Fruit fly (Drosophila melanogaster) whole organism, embryonic: ENCODE data around the gene Wnt6.

Source experiments
- C15 ChIP-seq: fragments of 200-800 bp; sonication (Bioruptor generic); IDR thresholded peaks from 3 replicates; pipeline ENCODE4 v1.3.6; 2022; ENCODE audit warnings: missing biosample characterization, missing genetic modification characterization
- CG12299 ChIP-seq: fragments of 200-800 bp; sonication (Bioruptor generic); optimal IDR thresholded peaks from 2 replicates; lab custom pipeline; 2018; ENCODE audit warnings: missing biosample characterization, mild to moderate bottlenecking, missing genetic modification characterization
- CG1233 ChIP-seq: fragments of 200-800 bp; sonication (Bioruptor generic); optimal IDR thresholded peaks from 4 replicates; lab custom pipeline; 2018; ENCODE audit warnings: missing biosample characterization, mild to moderate bottlenecking, missing genetic modification characterization
- CG12744 ChIP-seq: fragments of 200-800 bp; sonication (Bioruptor generic); optimal IDR thresholded peaks from 2 replicates; lab custom pipeline; 2016; ENCODE audit warnings: missing biosample characterization, missing genetic modification characterization
- CG18262 ChIP-seq: fragments of 200-800 bp; optimal IDR thresholded peaks from 3 replicates; lab custom pipeline; 2019; ENCODE audit warnings: missing biosample characterization, mild to moderate bottlenecking, missing genetic modification characterization, moderate library complexity
- CG18599 ChIP-seq: fragments of 200-800 bp; sonication (Bioruptor generic); optimal IDR thresholded peaks from 3 replicates; lab custom pipeline; 2017; ENCODE audit warnings: missing biosample characterization, missing genetic modification characterization, mild to moderate bottlenecking, moderate library complexity, missing genetic modification reagents
- CG18764 ChIP-seq: fragments of 200-800 bp; sonication (Bioruptor generic); optimal IDR thresholded peaks from 3 replicates; lab custom pipeline; 2016; ENCODE audit warnings: missing biosample characterization, missing genetic modification characterization
- CG30020 ChIP-seq: fragments of 200-800 bp; optimal IDR thresholded peaks from 2 replicates; lab custom pipeline; 2019; ENCODE audit warnings: missing biosample characterization, mild to moderate bottlenecking, missing genetic modification characterization, moderate library complexity
- CG34376 ChIP-seq: fragments of 200-800 bp; sonication (Bioruptor generic); optimal IDR thresholded peaks from 2 replicates; lab custom pipeline; 2018; ENCODE audit warnings: missing biosample characterization, mild to moderate bottlenecking, missing genetic modification characterization
- CG6854 ChIP-seq: fragments of 200-800 bp; sonication (Bioruptor generic); optimal IDR thresholded peaks from 3 replicates; lab custom pipeline; 2017; ENCODE audit warnings: missing biosample characterization, mild to moderate bottlenecking, missing genetic modification characterization
- CG7987 ChIP-seq: fragments of 200-800 bp; sonication (Bioruptor generic); optimal IDR thresholded peaks from 2 replicates; lab custom pipeline; 2018; ENCODE audit warnings: missing biosample characterization, mild to moderate bottlenecking, missing genetic modification characterization, moderate library complexity
- Dref ChIP-seq: fragments of 200-800 bp; sonication (Bioruptor generic); IDR thresholded peaks from 2 replicates; pipeline ENCODE4 v1.3.6; 2022; ENCODE audit warnings: missing biosample characterization, missing genetic modification characterization
- ERR ChIP-seq: fragments of 200-800 bp; sonication (Bioruptor generic); optimal IDR thresholded peaks from 2 replicates; lab custom pipeline; 2016; ENCODE audit warnings: missing biosample characterization, missing genetic modification characterization
- HLH3B ChIP-seq: fragments of 200-800 bp; sonication (Bioruptor generic); IDR thresholded peaks from 2 replicates; pipeline ENCODE4 v1.3.6; 2022; ENCODE audit warnings: missing biosample characterization, missing genetic modification characterization
- Hr3 ChIP-seq: fragments of 200-800 bp; sonication (Bioruptor generic); optimal IDR thresholded peaks from 3 replicates; lab custom pipeline; 2016; ENCODE audit warnings: missing biosample characterization, missing genetic modification characterization
- MESR4 ChIP-seq: fragments of 200-800 bp; sonication (Bioruptor generic); optimal IDR thresholded peaks from 2 replicates; lab custom pipeline; 2018; ENCODE audit warnings: missing biosample characterization, mild to moderate bottlenecking, missing genetic modification characterization, moderate library complexity
- Neu2 ChIP-seq: fragments of 200-800 bp; sonication (Bioruptor generic); optimal IDR thresholded peaks from 3 replicates; lab custom pipeline; 2016; ENCODE audit warnings: missing biosample characterization, missing genetic modification characterization, borderline replicate concordance
- NfI ChIP-seq: fragments of 200-800 bp; sonication (Bioruptor generic); optimal IDR thresholded peaks from 3 replicates; lab custom pipeline; 2018; ENCODE audit warnings: missing biosample characterization, mild to moderate bottlenecking, missing genetic modification characterization, moderate library complexity
- Rx ChIP-seq: fragments of 200-800 bp; sonication (Bioruptor generic); IDR thresholded peaks from 2 replicates; pipeline ENCODE4 v1.3.6; 2022; ENCODE audit warnings: missing biosample characterization, missing genetic modification characterization
- Sry-β ChIP-seq: fragments of 200-800 bp; sonication (Bioruptor generic); optimal IDR thresholded peaks from 2 replicates; lab custom pipeline; 2018; ENCODE audit warnings: missing biosample characterization, mild to moderate bottlenecking, missing genetic modification characterization, moderate library complexity
- Trl ChIP-seq, 3 experiments: fragments of >200 bp in 2 of 3; fragments of 200-800 bp in 1 of 3; sonication (Bioruptor generic) in 1 of 3; optimal IDR thresholded peaks; 2 replicates in 1 of 3; 3 replicates in 2 of 3; lab custom pipeline; 2016 to 2017; ENCODE audit warnings: missing biosample characterization in 1 of 3, missing genetic modification characterization in 1 of 3
- YL-1 ChIP-seq: fragments of 200-800 bp; sonication (Bioruptor generic); optimal IDR thresholded peaks from 3 replicates; lab custom pipeline; 2017; ENCODE audit warnings: missing biosample characterization, mild to moderate bottlenecking, missing genetic modification characterization
- amos ChIP-seq: fragments of 200-800 bp; sonication (Bioruptor generic); IDR thresholded peaks from 2 replicates; pipeline ENCODE4 v1.3.6; 2022; ENCODE audit warnings: missing biosample characterization, missing genetic modification characterization; ENCODE audit not compliant: partially characterized antibody
- aop ChIP-seq: fragments of 200-800 bp; sonication (Bioruptor generic); IDR thresholded peaks from 2 replicates; pipeline ENCODE4 v1.3.6; 2022; ENCODE audit warnings: missing biosample characterization, missing genetic modification characterization
- az2 ChIP-seq: fragments of 200-800 bp; sonication (Bioruptor generic); optimal IDR thresholded peaks from 3 replicates; lab custom pipeline; 2016; ENCODE audit warnings: missing biosample characterization, missing genetic modification characterization
- cad ChIP-seq: fragments of >200 bp; optimal IDR thresholded peaks from 2 replicates; lab custom pipeline; 2017; ENCODE audit warnings: missing biosample characterization, missing genetic modification characterization
- ci ChIP-seq: fragments of 200-800 bp; sonication (Bioruptor generic); IDR thresholded peaks from 3 replicates; pipeline ENCODE4 v1.3.6; 2022; ENCODE audit warnings: missing biosample characterization, missing genetic modification characterization
- da ChIP-seq: fragments of 200-800 bp; sonication (Bioruptor generic); optimal IDR thresholded peaks from 2 replicates; lab custom pipeline; 2016; ENCODE audit warnings: missing biosample characterization, missing genetic modification characterization
- dimm ChIP-seq: fragments of 200-800 bp; sonication (Bioruptor generic); IDR thresholded peaks from 2 replicates; pipeline ENCODE4 v1.3.6; 2022; ENCODE audit warnings: missing biosample characterization, missing genetic modification characterization
- disco-r ChIP-seq: fragments of 200-800 bp; sonication (Bioruptor generic); optimal IDR thresholded peaks from 2 replicates; lab custom pipeline; 2016; ENCODE audit warnings: missing biosample characterization, missing genetic modification characterization
- dmrt99B ChIP-seq: fragments of 200-800 bp; sonication (Bioruptor generic); optimal IDR thresholded peaks from 2 replicates; lab custom pipeline; 2018; ENCODE audit warnings: missing biosample characterization, mild to moderate bottlenecking, missing genetic modification characterization, moderate library complexity
- dysf ChIP-seq: fragments of 200-800 bp; sonication (Bioruptor generic); IDR thresholded peaks from 3 replicates; pipeline ENCODE4 v1.3.6; 2022; ENCODE audit warnings: missing biosample characterization, missing genetic modification characterization
- eve ChIP-seq, 2 experiments: fragments of >200 bp; optimal IDR thresholded peaks; 2 replicates each; lab custom pipeline; 2017; ENCODE audit warnings: missing biosample characterization in 2 of 2, missing genetic modification characterization in 2 of 2
- fu2 ChIP-seq: fragments of 200-800 bp; sonication (Bioruptor generic); optimal IDR thresholded peaks from 2 replicates; lab custom pipeline; 2016; ENCODE audit warnings: missing biosample characterization, missing genetic modification characterization
- gfzf ChIP-seq: fragments of 200-800 bp; sonication (Bioruptor generic); optimal IDR thresholded peaks from 2 replicates; lab custom pipeline; 2016; ENCODE audit warnings: missing biosample characterization, mild to moderate bottlenecking, missing genetic modification characterization, moderate library complexity
- inv ChIP-seq: fragments of 200-800 bp; sonication (Bioruptor generic); IDR thresholded peaks from 2 replicates; pipeline ENCODE4 v1.3.6; 2022; ENCODE audit warnings: missing biosample characterization, missing genetic modification characterization; ENCODE audit not compliant: partially characterized antibody
- jumu ChIP-seq: fragments of 200-800 bp; sonication (Bioruptor generic); optimal IDR thresholded peaks from 3 replicates; lab custom pipeline; 2016; ENCODE audit warnings: missing biosample characterization, missing genetic modification characterization
- kay ChIP-seq: fragments of 200-800 bp; sonication (Bioruptor generic); optimal IDR thresholded peaks from 2 replicates; lab custom pipeline; 2016; ENCODE audit warnings: missing biosample characterization, missing genetic modification characterization
- lmd ChIP-seq: fragments of 200-800 bp; sonication (Bioruptor generic); IDR thresholded peaks from 2 replicates; pipeline ENCODE4 v1.3.6; 2022; ENCODE audit warnings: missing biosample characterization, missing genetic modification characterization
- luna ChIP-seq: fragments of 200-800 bp; sonication (Bioruptor generic); optimal IDR thresholded peaks from 2 replicates; lab custom pipeline; 2016; ENCODE audit warnings: missing biosample characterization, missing genetic modification characterization
- mirr ChIP-seq: fragments of 200-800 bp; sonication (Bioruptor generic); optimal IDR thresholded peaks from 3 replicates; lab custom pipeline; 2018; ENCODE audit warnings: missing biosample characterization, mild to moderate bottlenecking, missing genetic modification characterization
- nau ChIP-seq: fragments of 200-800 bp; sonication (Bioruptor generic); optimal IDR thresholded peaks from 3 replicates; lab custom pipeline; 2017; ENCODE audit warnings: missing biosample characterization, mild to moderate bottlenecking, missing genetic modification characterization, missing genetic modification reagents
- org-1 ChIP-seq: fragments of 200-800 bp; sonication (Bioruptor generic); optimal IDR thresholded peaks from 2 replicates; lab custom pipeline; 2017; ENCODE audit warnings: missing biosample characterization, missing genetic modification characterization
- phol ChIP-seq: fragments of 200-800 bp; sonication (Bioruptor generic); optimal IDR thresholded peaks from 3 replicates; lab custom pipeline; 2018; ENCODE audit warnings: missing biosample characterization, mild to moderate bottlenecking, missing genetic modification characterization, moderate library complexity
- pros ChIP-seq: fragments of 200-800 bp; sonication (Bioruptor generic); optimal IDR thresholded peaks from 3 replicates; lab custom pipeline; 2019; ENCODE audit warnings: missing biosample characterization, mild to moderate bottlenecking, missing genetic modification characterization, moderate library complexity
- ro ChIP-seq: fragments of 200-800 bp; sonication (Bioruptor generic); IDR thresholded peaks from 2 replicates; pipeline ENCODE4 v1.3.6; 2022; ENCODE audit warnings: missing biosample characterization, missing genetic modification characterization
- salm ChIP-seq: fragments of 200-800 bp; sonication (Bioruptor generic); optimal IDR thresholded peaks from 2 replicates; lab custom pipeline; 2018; ENCODE audit warnings: missing biosample characterization, mild to moderate bottlenecking, missing genetic modification characterization
- sens ChIP-seq: fragments of 200-800 bp; sonication (Bioruptor generic); peaks from one replicate; lab custom pipeline; 2016; ENCODE audit warnings: missing biosample characterization, missing genetic modification characterization
- tio ChIP-seq: fragments of 200-800 bp; sonication (Bioruptor generic); optimal IDR thresholded peaks from 2 replicates; lab custom pipeline; 2017; ENCODE audit warnings: missing biosample characterization, missing genetic modification characterization, inconsistent platforms
- wdn ChIP-seq: fragments of 200-800 bp; sonication (Bioruptor generic); IDR thresholded peaks from 2 replicates; pipeline ENCODE4 v1.3.6; 2022; ENCODE audit warnings: missing biosample characterization, missing genetic modification characterization
- wek ChIP-seq: fragments of 200-800 bp; sonication (Bioruptor generic); optimal IDR thresholded peaks from 3 replicates; lab custom pipeline; 2018; ENCODE audit warnings: missing biosample characterization, mild to moderate bottlenecking, missing genetic modification characterization, moderate library complexity

Wnt6 gene

dm6 chr2L:7295924-7296323 lies 37.6 kb upstream of the Wnt6 start (continued):
- TF ChIP-seq fu2 (GFP tag; lab: Kevin White, UChicago) (no peak), Trl (optimal IDR thresholded peaks at IDR 0.05; lab: Kevin White, UChicago) (no peak), Trl (GFP tag; optimal IDR thresholded peaks at IDR 0.05; lab: Kevin White, UChicago) (peak; percentile 37), Sry-β (GFP tag; lab: Kevin White, UChicago) (peak; percentile 13), gfzf (no peak), nau (peak; percentile 43), inv (GFP tag; lab: Robert Waterston, UW) (no peak), Hr3 (GFP tag; lab: Kevin White, UChicago) (peak; percentile 67), phol (tag; lab: Kevin White, UChicago) (peak; percentile 90), MESR4 (GFP tag; lab: Kevin White, UChicago) (no peak), CG30020 (tag; lab: Kevin White, UChicago) (peak; percentile 52), da (GFP tag; lab: Kevin White, UChicago) (no peak), aop (0 out of 2 replicates have a peak, but pooled peaks have one; percentile 3), wek (peak; percentile 29), tio (peak; percentile 70), CG18764 (GFP tag; lab: Kevin White, UChicago) (peak; percentile 47), az2 (GFP tag; lab: Kevin White, UChicago) (peak; percentile 80), ci (GFP tag; lab: Robert Waterston, UW) (peak; percentile 76; the same call in 2 of the 3 replicates), eve (GFP tag; optimal IDR thresholded peaks at IDR 0.05; lab: Kevin White, UChicago) (peak; percentile 19 to 91), Neu2 (GFP tag; lab: Kevin White, UChicago) (no peak), luna (GFP tag; lab: Kevin White, UChicago) (no peak), sens (GFP tag; lab: Kevin White, UChicago) (peak; percentile 93), dmrt99B (tag; lab: Kevin White, UChicago) (peak; percentile 89), CG34376 (GFP tag; lab: Kevin White, UChicago) (no peak), lmd (peak; percentile 72), NfI (GFP tag; lab: Kevin White, UChicago) (peak; percentile 57), org-1 (GFP tag; lab: Kevin White, UChicago) (peak; percentile 73), CG12299 (tag; lab: Kevin White, UChicago) (peak; percentile 34), pros (GFP tag; lab: Kevin White, UChicago) (peak; percentile 42), mirr (GFP tag; lab: Kevin White, UChicago) (no peak), kay (GFP tag; lab: Kevin White, UChicago) (peak; percentile 48), disco-r (GFP tag; lab: Kevin White, UChicago) (peak; percentile 23), CG6854 (GFP tag; lab: Kevin White, UChicago) (peak; percentile 20), dysf (GFP tag; lab: Robert Waterston, UW) (peak; percentile 63; the same call in 2 of the 3 replicates), ro (GFP tag; lab: Robert Waterston, UW) (peak; percentile 61; the same call in 1 of the 2 replicates), amos (GFP tag; lab: Robert Waterston, UW) (no peak; the same call in 1 of the 2 replicates), cad (GFP tag; lab: Kevin White, UChicago) (no peak), C15 (GFP tag; lab: Robert Waterston, UW) (no peak), CG1233 (peak; percentile 55), CG18599 (peak; percentile 26), dimm (GFP tag; lab: Robert Waterston, UW) (peak; percentile 65), CG7987 (GFP tag; lab: Kevin White, UChicago) (no peak), wdn (GFP tag; lab: Robert Waterston, UW) (peak; percentile 50; the same call in 1 of the 2 replicates), YL-1 (GFP tag; lab: Kevin White, UChicago) (peak; percentile 9), HLH3B (GFP tag; lab: Robert Waterston, UW) (peak; percentile 62), jumu (peak; percentile 44), ERR (GFP tag; lab: Kevin White, UChicago) (no peak), CG12744 (GFP tag; lab: Kevin White, UChicago) (no peak), Rx (GFP tag; lab: Robert Waterston, UW) (peak; percentile 48; the same call in 1 of the 2 replicates), CG18262 (tag; lab: Kevin White, UChicago) (peak; percentile 91), Dref (GFP tag; lab: Robert Waterston, UW) (no peak), salm (peak; percentile 74)
